Worm (Caenorhabditis elegans): ENCODE measurements around the gene unc-86.

DNA sequence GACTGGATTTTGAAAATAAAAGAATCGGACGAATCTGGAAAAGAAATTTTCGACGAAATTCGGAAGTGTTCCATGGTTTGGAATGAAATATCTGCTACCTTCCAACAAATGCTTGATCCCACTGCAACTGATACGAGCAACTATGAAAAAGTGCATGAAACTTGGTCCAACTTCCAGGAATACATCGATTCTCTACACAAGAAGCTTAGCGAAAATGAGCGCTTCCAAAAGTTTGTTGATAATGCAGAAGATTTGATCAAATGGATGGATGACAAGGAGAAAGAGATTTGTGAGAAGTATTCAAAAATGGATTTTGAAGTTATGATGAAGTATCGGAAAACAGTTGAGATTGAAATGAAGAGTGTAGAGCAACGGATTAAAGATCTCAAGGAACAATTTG is 33.6 kb downstream of the unc-86 start:
- TF ChIP-seq fkh-10 (GFP tag; optimal IDR thresholded peaks at IDR 0.05) (no peak), lin-11 (tag; optimal IDR thresholded peaks at IDR 0.05) (no peak)

Measured in whole organism, late embryonic.